Worm (Caenorhabditis elegans) whole organism, L4 larva: Measurements from ENCODE around the gene sgcb-1.

Source experiments
- ceh-28 ChIP-seq: fragments of 150-350 bp; optimal IDR thresholded peaks from 2 replicates; lab custom pipeline; 2014; ENCODE audit warnings: missing biosample characterization, missing genetic modification reagents, missing genetic modification characterization
- ctbp-1 ChIP-seq: fragments of 200-800 bp; sonication (Bioruptor generic); IDR thresholded peaks from 2 replicates; pipeline ENCODE4 v1.3.6; 2022; ENCODE audit warnings: missing genetic modification reagents, missing genetic modification characterization, missing compliant biosample characterization
- fos-1 ChIP-seq: fragments of 150-350 bp; optimal IDR thresholded peaks from 2 replicates; lab custom pipeline; 2014; ENCODE audit warnings: missing biosample characterization, missing genetic modification characterization
- nhr-237 ChIP-seq: sonication (generic microtip); optimal IDR thresholded peaks from 2 replicates; lab custom pipeline; 2017; ENCODE audit warnings: missing biosample characterization, missing genetic modification characterization
- nhr-41 ChIP-seq: fragments of 200-800 bp; sonication (Bioruptor generic); IDR thresholded peaks from 2 replicates; pipeline ENCODE4 v1.3.6; 2022; ENCODE audit warnings: missing genetic modification reagents, missing genetic modification characterization, missing compliant biosample characterization
- set-16 ChIP-seq: fragments of 200-800 bp; sonication (Bioruptor generic); IDR thresholded peaks from 2 replicates; pipeline ENCODE4 v1.3.6; 2022; ENCODE audit warnings: missing genetic modification reagents, missing genetic modification characterization, missing compliant biosample characterization
- ztf-11 ChIP-seq: fragments of 150-350 bp; optimal IDR thresholded peaks from 2 replicates; lab custom pipeline; 2014; ENCODE audit warnings: missing biosample characterization, missing genetic modification characterization

- TF ChIP-seq ceh-28 (tag; lab: Kevin White, UChicago) (no peak), nhr-41 (GFP tag; lab: Robert Waterston, UW) (no peak), nhr-237 (no peak), fos-1 (tag; lab: Kevin White, UChicago) (no peak), ctbp-1 (GFP tag; lab: Robert Waterston, UW) (no peak), set-16 (GFP tag; lab: Robert Waterston, UW) (no peak), ztf-11 (tag; lab: Kevin White, UChicago) (no peak)
Observed at ce11 chrII:370394-370793, 44.3 kb downstream of the sgcb-1 start.
